Fruit fly (Drosophila melanogaster) whole organism, adult: ENCODE measurements around the gene CG14212.

Experiments
- CG11617 ChIP-seq: fragments of 200-800 bp; sonication (Bioruptor generic); optimal IDR thresholded peaks from 2 replicates; lab custom pipeline; 2017; ENCODE audit warnings: mild to moderate bottlenecking, missing biosample characterization, missing genetic modification reagents, missing genetic modification characterization
- CG12768 ChIP-seq: fragments of 200-800 bp; sonication (Bioruptor generic); optimal IDR thresholded peaks from 2 replicates; lab custom pipeline; 2017; ENCODE audit warnings: missing biosample characterization, missing genetic modification characterization, mild to moderate bottlenecking, moderate library complexity, missing genetic modification reagents
- CG14711 ChIP-seq: fragments of 200-800 bp; sonication (Bioruptor generic); optimal IDR thresholded peaks from 2 replicates; lab custom pipeline; 2018; ENCODE audit warnings: missing biosample characterization, mild to moderate bottlenecking, missing genetic modification characterization, moderate library complexity
- CG1620 ChIP-seq: fragments of 200-800 bp; sonication (Bioruptor generic); optimal IDR thresholded peaks from 2 replicates; lab custom pipeline; 2016; ENCODE audit warnings: missing biosample characterization, missing genetic modification characterization
- CG33017 ChIP-seq: fragments of 200-800 bp; sonication (Bioruptor generic); optimal IDR thresholded peaks from 2 replicates; lab custom pipeline; 2018; ENCODE audit warnings: missing biosample characterization, mild to moderate bottlenecking, missing genetic modification characterization, moderate library complexity
- CG5204 ChIP-seq: fragments of 200-800 bp; sonication (Bioruptor generic); optimal IDR thresholded peaks from 2 replicates; lab custom pipeline; 2016; ENCODE audit warnings: missing biosample characterization, missing genetic modification characterization
- CG7045 ChIP-seq: fragments of 200-800 bp; sonication (Bioruptor generic); optimal IDR thresholded peaks from 2 replicates; lab custom pipeline; 2017; ENCODE audit warnings: missing biosample characterization, mild to moderate bottlenecking, missing genetic modification characterization
- CG7101 ChIP-seq: fragments of 200-800 bp; sonication (Bioruptor generic); optimal IDR thresholded peaks from 2 replicates; lab custom pipeline; 2018; ENCODE audit warnings: missing biosample characterization, mild to moderate bottlenecking, missing genetic modification characterization, moderate library complexity
- Clk ChIP-seq: fragments of 200-800 bp; sonication (Bioruptor generic); optimal IDR thresholded peaks from 2 replicates; lab custom pipeline; 2017; ENCODE audit warnings: missing biosample characterization, missing genetic modification characterization
- Crg-1 ChIP-seq: fragments of 200-800 bp; sonication (Bioruptor generic); optimal IDR thresholded peaks from 2 replicates; lab custom pipeline; 2016; ENCODE audit warnings: missing biosample characterization, missing genetic modification characterization
- Hr96 ChIP-seq: fragments of 200-800 bp; sonication (Bioruptor generic); optimal IDR thresholded peaks from 2 replicates; lab custom pipeline; 2016; ENCODE audit warnings: missing biosample characterization, missing genetic modification characterization
- Mnt ChIP-seq: fragments of 200-800 bp; sonication (Bioruptor generic); optimal IDR thresholded peaks from 2 replicates; lab custom pipeline; 2016; ENCODE audit warnings: missing biosample characterization, mild to moderate bottlenecking, missing genetic modification characterization
- bab1 ChIP-seq: fragments of 200-800 bp; sonication (Bioruptor generic); optimal IDR thresholded peaks from 3 replicates; lab custom pipeline; 2019; ENCODE audit warnings: missing biosample characterization, mild to moderate bottlenecking, missing genetic modification characterization, moderate library complexity
- cic ChIP-seq: fragments of 200-800 bp; sonication (Bioruptor generic); optimal IDR thresholded peaks from 2 replicates; lab custom pipeline; 2017; ENCODE audit warnings: missing biosample characterization, mild to moderate bottlenecking, missing genetic modification characterization, moderate library complexity
- cnc ChIP-seq, 2 experiments: fragments of >200 bp; optimal IDR thresholded peaks; 2 replicates each; lab custom pipeline; 2017
- kay ChIP-seq: fragments of 200-800 bp; sonication (Bioruptor generic); peaks from one replicate; lab custom pipeline; 2016; ENCODE audit warnings: missing biosample characterization, missing genetic modification characterization, borderline replicate concordance
- ovo ChIP-seq: fragments of 200-800 bp; sonication (Bioruptor generic); optimal IDR thresholded peaks from 2 replicates; lab custom pipeline; 2016; ENCODE audit warnings: missing biosample characterization, missing genetic modification characterization
- pad ChIP-seq: fragments of 200-800 bp; sonication (Bioruptor generic); optimal IDR thresholded peaks from 3 replicates; lab custom pipeline; 2017; ENCODE audit warnings: missing biosample characterization, missing genetic modification characterization, mild to moderate bottlenecking, moderate library complexity, missing genetic modification reagents
- tj ChIP-seq: fragments of 200-800 bp; sonication (Bioruptor generic); optimal IDR thresholded peaks from 3 replicates; lab custom pipeline; 2017; ENCODE audit warnings: missing biosample characterization, mild to moderate bottlenecking, missing genetic modification characterization, moderate library complexity
- toe ChIP-seq: fragments of 200-800 bp; sonication (Bioruptor generic); optimal IDR thresholded peaks from 2 replicates; lab custom pipeline; 2016; ENCODE audit warnings: missing biosample characterization, missing genetic modification characterization

CG14212 gene

dm6 chrX:19625405-19625804 is at the start of gene CG14212:
TSS of gene CG14212 (plus strand) at chrX:19625705.
- no peak for TF ChIP-seq ovo
- TF ChIP-seq CG33017 (tag; lab: Kevin White, UChicago), result no peak
- no peak for TF ChIP-seq CG11617 (GFP tag; lab: Kevin White, UChicago)
- no peak for TF ChIP-seq bab1
- no peak for TF ChIP-seq Crg-1
- no peak for TF ChIP-seq Hr96 (GFP tag; lab: Kevin White, UChicago)
- no peak for TF ChIP-seq CG14711 (tag; lab: Kevin White, UChicago)
- TF ChIP-seq CG1620 (GFP tag; lab: Kevin White, UChicago), result no peak
- TF ChIP-seq Mnt (GFP tag; lab: Kevin White, UChicago), result no peak
- no peak for TF ChIP-seq cic (GFP tag; lab: Kevin White, UChicago)
- TF ChIP-seq CG7045 (GFP tag; lab: Kevin White, UChicago), result no peak
- TF ChIP-seq CG12768 (GFP tag; lab: Kevin White, UChicago), result no peak
- TF ChIP-seq cnc (optimal IDR thresholded peaks at IDR 0.05; lab: Kevin White, UChicago), result no peak
- TF ChIP-seq kay (GFP tag; lab: Kevin White, UChicago), result no peak

dm6 chrX:19577940-19578632 is 47.4 kb upstream of the CG14212 start:
- TF ChIP-seq pad (GFP tag; lab: Kevin White, UChicago) (peak; percentile 95), CG5204 (GFP tag; lab: Kevin White, UChicago) (no peak), CG12768 (GFP tag; lab: Kevin White, UChicago) (peak; percentile 18), ovo (peak; percentile 87), CG14711 (tag; lab: Kevin White, UChicago) (no peak), Crg-1 (no peak), Mnt (GFP tag; lab: Kevin White, UChicago) (peak; percentile 80), tj (peak; percentile 44), CG11617 (GFP tag; lab: Kevin White, UChicago) (peak; percentile 27)

dm6 chrX:19578908-19579647 is 46.4 kb upstream of the CG14212 start:
- TF ChIP-seq CG14711 (tag; lab: Kevin White, UChicago), result no peak
- no peak for TF ChIP-seq bab1
- no peak for TF ChIP-seq CG5204 (GFP tag; lab: Kevin White, UChicago)
- TF ChIP-seq CG7101, result peak; percentile 30
- no peak for TF ChIP-seq ovo
- TF ChIP-seq CG11617 (GFP tag; lab: Kevin White, UChicago), result peak; percentile 18
- peak; percentile 31 for TF ChIP-seq pad (GFP tag; lab: Kevin White, UChicago)
- no peak for TF ChIP-seq Clk
- no peak for TF ChIP-seq toe (GFP tag; lab: Kevin White, UChicago)
- TF ChIP-seq CG33017 (tag; lab: Kevin White, UChicago), result peak; percentile 2
- TF ChIP-seq cnc (optimal IDR thresholded peaks at IDR 0.05; lab: Kevin White, UChicago), result no peak
- TF ChIP-seq Crg-1, result no peak
- TF ChIP-seq CG12768 (GFP tag; lab: Kevin White, UChicago), result no peak
- TF ChIP-seq tj, result peak; percentile 41
- TF ChIP-seq Hr96 (GFP tag; lab: Kevin White, UChicago), result peak; percentile 62
- TF ChIP-seq Mnt (GFP tag; lab: Kevin White, UChicago), result peak; percentile 26
- TF ChIP-seq cic (GFP tag; lab: Kevin White, UChicago), result no peak
- TF ChIP-seq CG7045 (GFP tag; lab: Kevin White, UChicago), result no peak
- TF ChIP-seq CG1620 (GFP tag; lab: Kevin White, UChicago), result no peak
- no peak for TF ChIP-seq kay (GFP tag; lab: Kevin White, UChicago)

- TF ChIP-seq Mnt (GFP tag; lab: Kevin White, UChicago), result no peak
- TF ChIP-seq CG33017 (tag; lab: Kevin White, UChicago), result no peak
- no peak for TF ChIP-seq kay (GFP tag; lab: Kevin White, UChicago)
- TF ChIP-seq CG12768 (GFP tag; lab: Kevin White, UChicago), result no peak
- no peak for TF ChIP-seq bab1
- no peak for TF ChIP-seq Hr96 (GFP tag; lab: Kevin White, UChicago)
- TF ChIP-seq ovo, result no peak
- TF ChIP-seq CG11617 (GFP tag; lab: Kevin White, UChicago), result no peak
- TF ChIP-seq Crg-1, result no peak
- TF ChIP-seq Clk, result no peak
- TF ChIP-seq cic (GFP tag; lab: Kevin White, UChicago), result no peak
- TF ChIP-seq tj, result no peak
- TF ChIP-seq pad (GFP tag; lab: Kevin White, UChicago), result no peak
- TF ChIP-seq CG7045 (GFP tag; lab: Kevin White, UChicago), result no peak
- no peak for TF ChIP-seq CG5204 (GFP tag; lab: Kevin White, UChicago)
- TF ChIP-seq cnc (optimal IDR thresholded peaks at IDR 0.05; lab: Kevin White, UChicago), result no peak
- TF ChIP-seq CG7101, result no peak
Measured at dm6 chrX:19579648-19580301, 45.7 kb upstream of the CG14212 start, which contains the start of gene Tao. TSS of gene Tao (minus strand) at chrX:19579800.

- TF ChIP-seq CG12768 (GFP tag; lab: Kevin White, UChicago) (no peak), CG5204 (GFP tag; lab: Kevin White, UChicago) (no peak), kay (GFP tag; lab: Kevin White, UChicago) (no peak), CG7045 (GFP tag; lab: Kevin White, UChicago) (no peak), CG1620 (GFP tag; lab: Kevin White, UChicago) (no peak), ovo (no peak), CG7101 (no peak), bab1 (no peak), CG14711 (tag; lab: Kevin White, UChicago) (no peak), cic (GFP tag; lab: Kevin White, UChicago) (no peak), Hr96 (GFP tag; lab: Kevin White, UChicago) (no peak), cnc (optimal IDR thresholded peaks at IDR 0.05; lab: Kevin White, UChicago) (no peak), toe (GFP tag; lab: Kevin White, UChicago) (no peak), Mnt (GFP tag; lab: Kevin White, UChicago) (no peak), Clk (no peak), CG11617 (GFP tag; lab: Kevin White, UChicago) (no peak)
Measured at dm6 chrX:19581881-19582280, 43.6 kb upstream of the CG14212 start, which contains the start of gene CG14218. TSS of gene CG14218 (minus strand) at chrX:19581981.
